Worm (Caenorhabditis elegans) whole organism, L4 larva: ENCODE data around the gene rpoa-49.

Experiments
- F10B5.3 ChIP-seq: sonication (generic microtip); optimal IDR thresholded peaks from 2 replicates; lab custom pipeline; 2016; ENCODE audit warnings: mild to moderate bottlenecking, missing genetic modification characterization, missing compliant biosample characterization
- F49E8.2 ChIP-seq: sonication (generic microtip); optimal IDR thresholded peaks from 2 replicates; lab custom pipeline; 2016; ENCODE audit warnings: missing compliant biosample characterization, mild to moderate bottlenecking, missing genetic modification characterization, borderline replicate concordance
- R02D3.7 ChIP-seq: fragments of 150-350 bp; sonication (generic microtip); optimal IDR thresholded peaks from 3 replicates; lab custom pipeline; 2014; ENCODE audit warnings: missing biosample characterization, missing genetic modification characterization
- T20F7.1 ChIP-seq: fragments of 200-800 bp; sonication (Bioruptor generic); optimal IDR thresholded peaks from 2 replicates; lab custom pipeline; 2018; ENCODE audit warnings: mild to moderate bottlenecking, missing genetic modification characterization, missing compliant biosample characterization
- T26A8.4 ChIP-seq: fragments of 200-800 bp; sonication (Bioruptor generic); IDR thresholded peaks from 2 replicates; pipeline ENCODE4 v1.3.6; 2022; ENCODE audit warnings: missing genetic modification characterization, missing compliant biosample characterization
- Y105C5A.15 ChIP-seq: fragments of 200-800 bp; sonication (Bioruptor generic); IDR thresholded peaks from 2 replicates; pipeline ENCODE4 v1.3.6; 2022; ENCODE audit warnings: missing genetic modification characterization, missing compliant biosample characterization
- Y5F2A.4 ChIP-seq: fragments of 200-800 bp; sonication (Bioruptor generic); optimal IDR thresholded peaks from 2 replicates; lab custom pipeline; 2018; ENCODE audit warnings: mild to moderate bottlenecking, missing genetic modification characterization, missing compliant biosample characterization
- ama-1 ChIP-seq: fragments of 150-350 bp; optimal IDR thresholded peaks from 2 replicates; lab custom pipeline; 2014; ENCODE audit warnings: inconsistent platforms, mixed read lengths
- attf-4 ChIP-seq: sonication (generic microtip); optimal IDR thresholded peaks from 3 replicates; lab custom pipeline; 2017; ENCODE audit warnings: missing biosample characterization, missing genetic modification characterization
- ceh-62 ChIP-seq: sonication (generic microtip); optimal IDR thresholded peaks from 2 replicates; lab custom pipeline; 2017; ENCODE audit warnings: missing biosample characterization, missing genetic modification characterization
- ces-1 ChIP-seq: fragments of 150-350 bp; sonication (generic microtip); optimal IDR thresholded peaks from 4 replicates; lab custom pipeline; 2014; ENCODE audit warnings: missing biosample characterization, missing genetic modification reagents, missing genetic modification characterization
- cey-2 ChIP-seq: sonication (generic microtip); optimal IDR thresholded peaks from 3 replicates; lab custom pipeline; 2017; ENCODE audit warnings: missing genetic modification characterization, mild to moderate bottlenecking, missing compliant biosample characterization, antibody characterized with exemption, borderline replicate concordance; ENCODE audit not compliant: insufficient read depth
- ctbp-1 ChIP-seq: fragments of 200-800 bp; sonication (Bioruptor generic); IDR thresholded peaks from 2 replicates; pipeline ENCODE4 v1.3.6; 2022; ENCODE audit warnings: missing genetic modification reagents, missing genetic modification characterization, missing compliant biosample characterization
- daf-16 ChIP-seq, 3 experiments: sonication (generic microtip); optimal IDR thresholded peaks; 2 replicates each; lab custom pipeline; 2016 to 2017; ENCODE audit warnings: missing genetic modification characterization in 3 of 3, missing genetic modification reagents in 3 of 3, mild to moderate bottlenecking in 2 of 3, missing compliant biosample characterization in 2 of 3, missing biosample characterization in 1 of 3, moderate library complexity in 1 of 3
- daf-8 ChIP-seq: fragments of 200-800 bp; sonication (Bioruptor generic); IDR thresholded peaks from 2 replicates; pipeline ENCODE4 v1.3.6; 2022; ENCODE audit warnings: missing genetic modification characterization, missing compliant biosample characterization
- dmd-6 ChIP-seq: fragments of 200-800 bp; sonication (Bioruptor generic); IDR thresholded peaks from 2 replicates; pipeline ENCODE4 v1.3.6; 2022; ENCODE audit warnings: missing genetic modification reagents, missing genetic modification characterization, missing compliant biosample characterization
- dmd-8 ChIP-seq: fragments of 200-800 bp; sonication (Bioruptor generic); IDR thresholded peaks from 2 replicates; pipeline ENCODE4 v1.3.6; 2022; ENCODE audit warnings: missing genetic modification characterization, missing compliant biosample characterization
- dmd-9 ChIP-seq: fragments of 200-800 bp; sonication (Bioruptor generic); IDR thresholded peaks from 2 replicates; pipeline ENCODE4 v1.3.6; 2022; ENCODE audit warnings: missing genetic modification reagents, missing genetic modification characterization, missing compliant biosample characterization
- dve-1 ChIP-seq: sonication (generic microtip); optimal IDR thresholded peaks from 2 replicates; lab custom pipeline; 2017; ENCODE audit warnings: antibody characterized with exemption, mild to moderate bottlenecking, missing genetic modification characterization, missing compliant biosample characterization; ENCODE audit not compliant: insufficient read depth
- egl-43 ChIP-seq: fragments of 200-800 bp; sonication (Bioruptor generic); IDR thresholded peaks from 2 replicates; pipeline ENCODE4 v1.3.6; 2022; ENCODE audit warnings: missing genetic modification reagents, missing genetic modification characterization, missing compliant biosample characterization
- fos-1 ChIP-seq: fragments of 150-350 bp; optimal IDR thresholded peaks from 2 replicates; lab custom pipeline; 2014; ENCODE audit warnings: missing biosample characterization, missing genetic modification characterization
- hlh-11 ChIP-seq: fragments of 200-800 bp; sonication (Bioruptor generic); optimal IDR thresholded peaks from 2 replicates; lab custom pipeline; 2018; ENCODE audit warnings: mild to moderate bottlenecking, missing genetic modification characterization, missing compliant biosample characterization
- lim-7 ChIP-seq: fragments of 200-800 bp; sonication (Bioruptor generic); IDR thresholded peaks from 2 replicates; pipeline ENCODE4 v1.3.6; 2022; ENCODE audit warnings: missing genetic modification characterization, missing compliant biosample characterization
- lin-1 ChIP-seq: fragments of 200-800 bp; sonication (Bioruptor generic); IDR thresholded peaks from 2 replicates; pipeline ENCODE4 v1.3.6; 2022; ENCODE audit warnings: missing genetic modification reagents, missing genetic modification characterization, missing compliant biosample characterization
- lin-13 ChIP-seq: fragments of 150-350 bp; optimal IDR thresholded peaks from 2 replicates; lab custom pipeline; 2014; ENCODE audit warnings: missing biosample characterization, missing genetic modification reagents, missing genetic modification characterization
- lin-29 ChIP-seq: fragments of 200-800 bp; sonication (Bioruptor generic); IDR thresholded peaks from 2 replicates; pipeline ENCODE4 v1.3.6; 2022; ENCODE audit warnings: missing genetic modification reagents, missing genetic modification characterization, missing compliant biosample characterization
- lin-39 ChIP-seq: fragments of 150-350 bp; optimal IDR thresholded peaks from 2 replicates; lab custom pipeline; 2014; ENCODE audit warnings: missing biosample characterization, missing genetic modification reagents, missing genetic modification characterization
- lsy-2 ChIP-seq, 2 experiments: fragments of 150-350 bp in 1 of 2; sonication (generic microtip) in 1 of 2; optimal IDR thresholded peaks; 2 replicates each; lab custom pipeline; 2014 to 2017; ENCODE audit warnings: missing biosample characterization in 2 of 2, missing genetic modification characterization in 2 of 2
- madf-9 ChIP-seq: fragments of 200-800 bp; sonication (Bioruptor generic); conservative IDR thresholded peaks from 2 replicates; pipeline ENCODE4 v1.3.6; 2022; ENCODE audit warnings: missing genetic modification reagents, missing genetic modification characterization, missing compliant biosample characterization
- mdl-1 ChIP-seq, 2 experiments: fragments of 150-350 bp in 1 of 2; sonication (generic microtip) in 1 of 2; optimal IDR thresholded peaks; 2 replicates each; lab custom pipeline; 2014 to 2017; ENCODE audit warnings: missing biosample characterization in 2 of 2, missing genetic modification characterization in 2 of 2
- mep-1 ChIP-seq: fragments of 150-350 bp; sonication (generic microtip); optimal IDR thresholded peaks from 3 replicates; lab custom pipeline; 2014; ENCODE audit warnings: missing biosample characterization, missing genetic modification characterization
- mxl-2 ChIP-seq: fragments of 200-800 bp; sonication (Bioruptor generic); conservative IDR thresholded peaks from 2 replicates; pipeline ENCODE4 v1.3.6; 2022; ENCODE audit warnings: missing genetic modification reagents, missing genetic modification characterization, missing compliant biosample characterization
- mxl-3 ChIP-seq: fragments of 200-800 bp; sonication (Bioruptor generic); optimal IDR thresholded peaks from 2 replicates; lab custom pipeline; 2018; ENCODE audit warnings: mild to moderate bottlenecking, missing genetic modification characterization, missing compliant biosample characterization
- nhr-10 ChIP-seq: fragments of 150-350 bp; optimal IDR thresholded peaks from 2 replicates; lab custom pipeline; 2014; ENCODE audit warnings: missing biosample characterization, missing genetic modification characterization
- nhr-102 ChIP-seq: sonication (generic microtip); optimal IDR thresholded peaks from 2 replicates; lab custom pipeline; 2016; ENCODE audit warnings: mild to moderate bottlenecking, missing genetic modification characterization, moderate library complexity, missing compliant biosample characterization
- nhr-111 ChIP-seq: fragments of 200-800 bp; sonication (Bioruptor generic); optimal IDR thresholded peaks from 2 replicates; lab custom pipeline; 2018; ENCODE audit warnings: mild to moderate bottlenecking, missing genetic modification characterization, missing compliant biosample characterization
- nhr-41 ChIP-seq: fragments of 200-800 bp; sonication (Bioruptor generic); IDR thresholded peaks from 2 replicates; pipeline ENCODE4 v1.3.6; 2022; ENCODE audit warnings: missing genetic modification reagents, missing genetic modification characterization, missing compliant biosample characterization
- nhr-42 ChIP-seq: fragments of 200-800 bp; sonication (Bioruptor generic); IDR thresholded peaks from 2 replicates; pipeline ENCODE4 v1.3.6; 2022; ENCODE audit warnings: missing genetic modification characterization, missing compliant biosample characterization
- php-3 ChIP-seq: fragments of 200-800 bp; sonication (Bioruptor generic); IDR thresholded peaks from 2 replicates; pipeline ENCODE4 v1.3.6; 2022; ENCODE audit warnings: missing genetic modification reagents, missing genetic modification characterization, missing compliant biosample characterization
- saeg-2 ChIP-seq: fragments of 200-800 bp; sonication (Bioruptor generic); IDR thresholded peaks from 2 replicates; pipeline ENCODE4 v1.3.6; 2022; ENCODE audit warnings: missing genetic modification reagents, missing genetic modification characterization, missing compliant biosample characterization
- set-16 ChIP-seq: fragments of 200-800 bp; sonication (Bioruptor generic); IDR thresholded peaks from 2 replicates; pipeline ENCODE4 v1.3.6; 2022; ENCODE audit warnings: missing genetic modification reagents, missing genetic modification characterization, missing compliant biosample characterization
- skn-1 ChIP-seq: fragments of 150-350 bp; optimal IDR thresholded peaks from 2 replicates; lab custom pipeline; 2014; ENCODE audit warnings: missing biosample characterization, missing genetic modification characterization
- snpc-4 ChIP-seq: fragments of 150-350 bp; optimal IDR thresholded peaks from 2 replicates; lab custom pipeline; 2014; ENCODE audit warnings: missing biosample characterization, missing genetic modification characterization
- spr-1 ChIP-seq: sonication (generic microtip); optimal IDR thresholded peaks from 2 replicates; lab custom pipeline; 2016; ENCODE audit warnings: mild to moderate bottlenecking, missing genetic modification characterization, missing compliant biosample characterization
- spr-3 ChIP-seq: fragments of 200-800 bp; sonication (Bioruptor generic); optimal IDR thresholded peaks from 2 replicates; lab custom pipeline; 2018; ENCODE audit warnings: mild to moderate bottlenecking, missing genetic modification characterization, missing compliant biosample characterization
- tag-97 ChIP-seq: fragments of 200-800 bp; sonication (Bioruptor generic); IDR thresholded peaks from 2 replicates; pipeline ENCODE4 v1.3.6; 2022; ENCODE audit warnings: missing genetic modification characterization, missing compliant biosample characterization
- unc-130 ChIP-seq: sonication (generic microtip); optimal IDR thresholded peaks from 2 replicates; lab custom pipeline; 2016; ENCODE audit warnings: missing genetic modification reagents, missing genetic modification characterization, missing compliant biosample characterization
- unc-62 ChIP-seq, 3 experiments: fragments of 150-350 bp in 1 of 3; sonication (generic microtip); optimal IDR thresholded peaks in 2 of 3; peaks in 1 of 3; 1 replicate in 1 of 3; 2 replicates in 2 of 3; lab custom pipeline; 2014 to 2017; ENCODE audit warnings: missing biosample characterization in 3 of 3, missing genetic modification characterization in 3 of 3, missing genetic modification reagents in 3 of 3, missing genotype in 1 of 3
- vab-7 ChIP-seq: fragments of 200-800 bp; sonication (Bioruptor generic); IDR thresholded peaks from 2 replicates; pipeline ENCODE4 v1.3.6; 2022; ENCODE audit warnings: missing genetic modification reagents, missing genetic modification characterization, missing compliant biosample characterization
- zip-2 ChIP-seq: fragments of 150-350 bp; optimal IDR thresholded peaks from 2 replicates; lab custom pipeline; 2014; ENCODE audit warnings: missing biosample characterization, missing genetic modification characterization

rpoa-49 gene

DNA sequence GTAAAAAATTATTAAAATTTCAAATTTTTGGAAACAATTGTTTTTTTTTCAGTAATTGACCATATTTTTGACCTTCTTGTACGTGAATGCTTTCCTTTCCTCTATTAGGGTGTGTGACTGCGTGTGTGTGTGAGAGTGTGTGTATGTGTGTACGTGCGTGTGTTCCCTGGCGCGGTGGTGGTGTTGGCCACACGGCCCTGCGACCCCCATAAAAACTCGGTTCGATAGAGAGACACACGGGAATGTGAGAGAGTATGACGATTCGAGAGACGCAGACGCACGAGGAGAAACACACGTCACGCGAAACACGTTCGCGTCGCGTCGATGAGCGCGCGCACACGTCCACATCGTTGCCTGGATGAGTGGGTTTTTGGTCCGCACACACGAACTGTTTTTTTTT, 26.1 kb upstream of the rpoa-49 start (continued):
- TF ChIP-seq dmd-9 (GFP tag; lab: Robert Waterston, UW), result no peak
- no peak for TF ChIP-seq F49E8.2 (tag; lab: Kevin White, UChicago)
- peak; percentile 45 for TF ChIP-seq lin-13 (GFP tag; lab: Kevin White, UChicago)
- no peak for TF ChIP-seq ama-1 (lab: Kevin White, UChicago)
- TF ChIP-seq hlh-11 (tag; lab: Kevin White, UChicago), result peak; percentile 92
- TF ChIP-seq lin-39 (tag; lab: Kevin White, UChicago), result no peak
- TF ChIP-seq dve-1 (tag; lab: Kevin White, UChicago), result peak; percentile 80
- no peak; the same call in 1 of the 2 replicates for TF ChIP-seq set-16 (GFP tag; lab: Robert Waterston, UW)
- 0 out of 2 replicates have a peak, but pooled peaks have one; percentile 31 for TF ChIP-seq lin-29 (GFP tag; lab: Robert Waterston, UW)
- no peak for TF ChIP-seq spr-3 (GFP tag; lab: Kevin White, UChicago)
- peak; percentile 84 for TF ChIP-seq mep-1
- TF ChIP-seq T26A8.4, result peak; percentile 68; the same call in 1 of the 2 replicates
- 0 out of 2 replicates have a peak, but pooled peaks have one; percentile 18 for TF ChIP-seq dmd-8
- peak; percentile 42 to 69 for TF ChIP-seq lsy-2 (tag; optimal IDR thresholded peaks at IDR 0.05; lab: Kevin White, UChicago)
- TF ChIP-seq T20F7.1 (GFP tag; lab: Kevin White, UChicago), result peak; percentile 65
- TF ChIP-seq saeg-2 (GFP tag; lab: Robert Waterston, UW), result 0 out of 2 replicates have a peak, but pooled peaks have one; percentile 53
- TF ChIP-seq madf-9 (GFP tag; lab: Robert Waterston, UW), result peak; percentile 64; the same call in 1 of the 2 replicates
- TF ChIP-seq tag-97, result no peak
- TF ChIP-seq nhr-102 (tag; lab: Kevin White, UChicago), result peak; percentile 38
- no peak for TF ChIP-seq zip-2 (tag; lab: Kevin White, UChicago)
- no peak for TF ChIP-seq Y5F2A.4 (GFP tag; lab: Kevin White, UChicago)
- no peak for TF ChIP-seq ceh-62
- no peak for TF ChIP-seq ces-1
- TF ChIP-seq mxl-3, result peak; percentile 99
- peak; percentile 91 for TF ChIP-seq nhr-41 (GFP tag; lab: Robert Waterston, UW)
- TF ChIP-seq ctbp-1 (GFP tag; lab: Robert Waterston, UW), result peak; percentile 69
- TF ChIP-seq skn-1 (tag; lab: Kevin White, UChicago), result no peak
- TF ChIP-seq vab-7 (GFP tag; lab: Robert Waterston, UW), result 0 out of 2 replicates have a peak, but pooled peaks have one; percentile 18
- TF ChIP-seq spr-1, result peak; percentile 72
- TF ChIP-seq lin-1 (GFP tag; lab: Robert Waterston, UW), result no peak
- peak; percentile 77 to 97 for TF ChIP-seq mdl-1 (tag; optimal IDR thresholded peaks at IDR 0.05; lab: Kevin White, UChicago)
- TF ChIP-seq mxl-2 (GFP tag; lab: Robert Waterston, UW), result no peak
- TF ChIP-seq Y105C5A.15, result no peak
- TF ChIP-seq nhr-111 (GFP tag; lab: Kevin White, UChicago), result no peak
- no peak for TF ChIP-seq nhr-10
- TF ChIP-seq daf-16 (GFP tag; optimal IDR thresholded peaks at IDR 0.05; lab: Kevin White, UChicago), result peak in 1 of 2 experiments; percentile 30
- peak; percentile 60 for TF ChIP-seq daf-16 (tag; optimal IDR thresholded peaks at IDR 0.05; lab: Kevin White, UChicago)
- TF ChIP-seq F10B5.3 (tag; lab: Kevin White, UChicago), result no peak
- TF ChIP-seq daf-8 (GFP tag; lab: Robert Waterston, UW), result no peak
- peak in 1 of 2 experiments; percentile 99 for TF ChIP-seq unc-62 (GFP tag; optimal IDR thresholded peaks at IDR 0.05 in 1 of 2; lab: Kevin White, UChicago)
- no peak for TF ChIP-seq unc-62 (tag; optimal IDR thresholded peaks at IDR 0.05; lab: Kevin White, UChicago)
- no peak for TF ChIP-seq unc-130 (GFP tag; lab: Kevin White, UChicago)
- TF ChIP-seq R02D3.7 (tag; lab: Kevin White, UChicago), result no peak
- no peak for TF ChIP-seq cey-2 (tag; lab: Kevin White, UChicago)
- TF ChIP-seq lim-7 (GFP tag; lab: Robert Waterston, UW), result no peak
- TF ChIP-seq attf-4 (tag; lab: Kevin White, UChicago), result no peak
- no peak for TF ChIP-seq snpc-4 (tag; lab: Kevin White, UChicago)
- peak; percentile 77 for TF ChIP-seq dmd-6
- no peak for TF ChIP-seq nhr-42 (GFP tag; lab: Robert Waterston, UW)
- TF ChIP-seq fos-1, result no peak
- peak; percentile 72 for TF ChIP-seq php-3 (GFP tag; lab: Robert Waterston, UW)
- no peak for TF ChIP-seq egl-43 (GFP tag; lab: Robert Waterston, UW)
